Worm (Caenorhabditis elegans): ENCODE results near the gene rfc-3.

Gene rfc-3

ce11 chrIV:13082106-13082505 lies 13.5 kb upstream of the rfc-3 start:
- TF ChIP-seq unc-39 (tag; optimal IDR thresholded peaks at IDR 0.05), result no peak
- no peak for TF ChIP-seq ceh-39 (tag; optimal IDR thresholded peaks at IDR 0.05)
- no peak for TF ChIP-seq ceh-43 (GFP tag; optimal IDR thresholded peaks at IDR 0.05)
- TF ChIP-seq pha-4 (tag; optimal IDR thresholded peaks at IDR 0.05), result no peak
- TF ChIP-seq mls-2 (tag; optimal IDR thresholded peaks at IDR 0.05), result no peak
- TF ChIP-seq lsy-2 (tag; optimal IDR thresholded peaks at IDR 0.05), result no peak
- no peak for TF ChIP-seq flh-1 (GFP tag; optimal IDR thresholded peaks at IDR 0.05)
- no peak for TF ChIP-seq ces-1 (GFP tag; optimal IDR thresholded peaks at IDR 0.05)
- no peak for TF ChIP-seq ceh-83 (GFP tag; optimal IDR thresholded peaks at IDR 0.05)
- TF ChIP-seq sem-2 (GFP tag; optimal IDR thresholded peaks at IDR 0.05), result no peak

ce11 chrIV:13082836-13083763 lies 12.5 kb upstream of the rfc-3 start:
- TF ChIP-seq sem-2 (GFP tag; optimal IDR thresholded peaks at IDR 0.05), result no peak
- TF ChIP-seq mls-2 (tag; optimal IDR thresholded peaks at IDR 0.05), result no peak
- TF ChIP-seq cnd-1 (tag; optimal IDR thresholded peaks at IDR 0.05), result no peak
- TF ChIP-seq sptf-1 (tag; optimal IDR thresholded peaks at IDR 0.05), result no peak
- TF ChIP-seq unc-62 (GFP tag; optimal IDR thresholded peaks at IDR 0.05), result no peak
- TF ChIP-seq elt-3 (tag; optimal IDR thresholded peaks at IDR 0.05), result no peak
- no peak for TF ChIP-seq lin-32 (GFP tag; optimal IDR thresholded peaks at IDR 0.05)
- no peak for TF ChIP-seq nhr-28 (tag; optimal IDR thresholded peaks at IDR 0.05)
- TF ChIP-seq ces-1 (GFP tag; optimal IDR thresholded peaks at IDR 0.05), result no peak
- no peak for TF ChIP-seq bed-3 (GFP tag; optimal IDR thresholded peaks at IDR 0.05)
- TF ChIP-seq unc-39 (tag; optimal IDR thresholded peaks at IDR 0.05), result no peak
- no peak for TF ChIP-seq nhr-12 (tag; optimal IDR thresholded peaks at IDR 0.05)
- no peak for TF ChIP-seq lsy-2 (tag; optimal IDR thresholded peaks at IDR 0.05)
- no peak for TF ChIP-seq M03D4.4 (tag; optimal IDR thresholded peaks at IDR 0.05)
- no peak for TF ChIP-seq mep-1 (tag; optimal IDR thresholded peaks at IDR 0.05)

ce11 chrIV:13085675-13086074 lies 9.9 kb upstream of the rfc-3 start:
- TF ChIP-seq mls-2 (tag; optimal IDR thresholded peaks at IDR 0.05), result no peak
- no peak for TF ChIP-seq nhr-76 (tag; optimal IDR thresholded peaks at IDR 0.05)
- TF ChIP-seq cnd-1 (tag; optimal IDR thresholded peaks at IDR 0.05), result no peak
- TF ChIP-seq lin-13 (tag; optimal IDR thresholded peaks at IDR 0.05), result no peak
- no peak for TF ChIP-seq mep-1 (tag; optimal IDR thresholded peaks at IDR 0.05)
- TF ChIP-seq bed-3 (GFP tag; optimal IDR thresholded peaks at IDR 0.05), result no peak
- TF ChIP-seq snpc-4 (tag; optimal IDR thresholded peaks at IDR 0.05), result no peak
- TF ChIP-seq lsy-2 (tag; optimal IDR thresholded peaks at IDR 0.05), result no peak
- TF ChIP-seq zip-8 (tag; optimal IDR thresholded peaks at IDR 0.05), result no peak
- TF ChIP-seq blmp-1 (tag; optimal IDR thresholded peaks at IDR 0.05), result no peak
- TF ChIP-seq sptf-1 (tag; optimal IDR thresholded peaks at IDR 0.05), result no peak
- TF ChIP-seq ceh-43 (GFP tag; optimal IDR thresholded peaks at IDR 0.05), result no peak
- TF ChIP-seq flh-1 (GFP tag; optimal IDR thresholded peaks at IDR 0.05), result no peak

ce11 chrIV:13086705-13087104 lies 8.9 kb upstream of the rfc-3 start, which contains the start of gene spin-2:
TSS of gene spin-2 (plus strand) at chrIV:13087005.
- TF ChIP-seq lin-13 (tag; optimal IDR thresholded peaks at IDR 0.05) (no peak), snpc-4 (tag; optimal IDR thresholded peaks at IDR 0.05) (no peak), ceh-43 (GFP tag; optimal IDR thresholded peaks at IDR 0.05) (no peak), flh-1 (GFP tag; optimal IDR thresholded peaks at IDR 0.05) (no peak), M03D4.4 (tag; optimal IDR thresholded peaks at IDR 0.05) (no peak), zip-8 (tag; optimal IDR thresholded peaks at IDR 0.05) (no peak), drap-1 (GFP tag; optimal IDR thresholded peaks at IDR 0.05) (no peak), tbx-8 (GFP tag; optimal IDR thresholded peaks at IDR 0.05) (no peak), nhr-28 (tag; optimal IDR thresholded peaks at IDR 0.05) (no peak), bed-3 (GFP tag; optimal IDR thresholded peaks at IDR 0.05) (no peak), unc-120 (tag; optimal IDR thresholded peaks at IDR 0.05; ENCODE audit: poor library complexity, severe bottlenecking) (no peak), lsy-2 (tag; optimal IDR thresholded peaks at IDR 0.05) (no peak), ceh-39 (tag; optimal IDR thresholded peaks at IDR 0.05) (no peak), nhr-2 (tag; optimal IDR thresholded peaks at IDR 0.05) (no peak)

ce11 chrIV:13089671-13090242 lies 5.8 kb upstream of the rfc-3 start:
- TF ChIP-seq lin-13 (tag; optimal IDR thresholded peaks at IDR 0.05), result no peak
- TF ChIP-seq nhr-76 (tag; optimal IDR thresholded peaks at IDR 0.05), result no peak
- no peak for TF ChIP-seq mls-2 (tag; optimal IDR thresholded peaks at IDR 0.05)
- no peak for TF ChIP-seq ztf-11 (tag; optimal IDR thresholded peaks at IDR 0.05)
- TF ChIP-seq nhr-237 (tag; optimal IDR thresholded peaks at IDR 0.05), result no peak
- TF ChIP-seq sptf-1 (tag; optimal IDR thresholded peaks at IDR 0.05), result peak; percentile 16
- TF ChIP-seq mep-1 (tag; optimal IDR thresholded peaks at IDR 0.05), result no peak

Measured in whole organism, mixed stage, embryonic.